Worm (Caenorhabditis elegans): ENCODE data around the gene dhrr-1.

DNA sequence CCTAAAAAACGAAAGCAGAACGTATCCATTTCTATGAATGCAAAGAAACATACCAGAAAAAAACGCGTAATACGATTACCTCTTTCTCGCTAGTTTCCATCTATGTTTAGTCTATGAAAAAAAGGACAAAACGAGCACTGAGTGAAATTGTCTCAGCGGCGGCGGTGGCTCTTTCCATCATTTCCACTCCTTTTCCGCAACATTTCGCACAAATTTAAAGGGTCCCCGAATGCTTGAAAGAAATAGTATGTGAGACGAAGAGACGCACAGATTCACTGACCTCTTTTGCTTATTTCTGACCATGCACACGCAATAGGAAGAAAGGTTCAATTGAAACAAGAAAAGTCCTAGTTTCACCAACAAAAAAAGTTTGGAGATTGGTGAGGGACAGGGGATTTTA lies 1.8 kb downstream of the dhrr-1 start:
- no peak for TF ChIP-seq ama-1 (optimal IDR thresholded peaks at IDR 0.05)
- no peak for TF ChIP-seq aly-1 (tag; optimal IDR thresholded peaks at IDR 0.05)
- no peak for TF ChIP-seq B0310.2 (tag; optimal IDR thresholded peaks at IDR 0.05)
- no peak for TF ChIP-seq pes-1 (GFP tag; IDR thresholded peaks at IDR 0.05)
- TF ChIP-seq flt-1 (GFP tag; IDR thresholded peaks at IDR 0.05): no peak
- TF ChIP-seq hmbx-1 (tag; optimal IDR thresholded peaks at IDR 0.05): no peak
- TF ChIP-seq tra-4 (tag; optimal IDR thresholded peaks at IDR 0.05): no peak
- TF ChIP-seq hmg-4 (GFP tag; optimal IDR thresholded peaks at IDR 0.05): no peak
- no peak for TF ChIP-seq F13C5.2 (tag; optimal IDR thresholded peaks at IDR 0.05)
- no peak for TF ChIP-seq scrt-1 (GFP tag; IDR thresholded peaks at IDR 0.05)
- TF ChIP-seq ceh-36 (tag; optimal IDR thresholded peaks at IDR 0.05): no peak
- no peak for TF ChIP-seq ets-7 (tag; optimal IDR thresholded peaks at IDR 0.05)
- no peak for TF ChIP-seq tbx-11 (GFP tag; IDR thresholded peaks at IDR 0.05)
- TF ChIP-seq tbx-37 (GFP tag; conservative IDR thresholded peaks at IDR 0.05): no peak

All from whole organism, early embryonic.